Worm (Caenorhabditis elegans): ENCODE results near the gene dhs-22.

DNA sequence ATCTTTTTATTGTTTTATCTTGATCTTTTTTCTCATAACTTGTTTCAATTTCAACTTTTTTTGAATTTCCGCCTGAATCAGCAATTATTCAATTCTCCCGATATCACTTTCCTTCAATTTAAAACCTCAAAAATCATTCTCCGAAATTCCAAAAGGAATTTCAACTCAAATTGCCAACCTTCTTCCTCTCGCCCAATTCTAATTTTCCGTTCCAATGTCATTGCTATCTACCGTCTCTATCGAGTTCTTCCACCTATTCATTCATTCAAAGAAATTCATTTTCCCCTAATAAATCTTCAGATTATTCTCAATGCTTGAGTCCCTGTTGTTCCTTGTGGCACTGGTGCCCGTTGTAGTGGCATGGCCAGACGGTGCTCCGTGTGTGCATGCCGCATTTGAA, 19.6 kb upstream of the dhs-22 start, which contains the start of gene F23B12.4:
- no peak for TF ChIP-seq him-1 (tag; optimal IDR thresholded peaks at IDR 0.05)
- TF ChIP-seq mes-4 (tag; optimal IDR thresholded peaks at IDR 0.05), result no peak
- TF ChIP-seq unc-130 (GFP tag; optimal IDR thresholded peaks at IDR 0.05), result no peak
- no peak for TF ChIP-seq ztf-28 (GFP tag; IDR thresholded peaks at IDR 0.05)
- no peak for TF ChIP-seq unc-62 (GFP tag; optimal IDR thresholded peaks at IDR 0.05)
- TF ChIP-seq mcd-1 (GFP tag; IDR thresholded peaks at IDR 0.05), result no peak
- no peak for TF ChIP-seq B0261.1 (tag; optimal IDR thresholded peaks at IDR 0.05)
- no peak for TF ChIP-seq pha-4 (tag; optimal IDR thresholded peaks at IDR 0.05)
- no peak for TF ChIP-seq F49E8.2 (tag; optimal IDR thresholded peaks at IDR 0.05; ENCODE audit: insufficient read depth)
